Fruit fly (Drosophila melanogaster) whole organism, prepupa: ENCODE data around the gene CG32022.

Experiments used
- Blimp-1 ChIP-seq: fragments of 200-800 bp; sonication (Bioruptor generic); optimal IDR thresholded peaks from 3 replicates; lab custom pipeline; 2017; ENCODE audit warnings: missing biosample characterization, missing genetic modification characterization, mild to moderate bottlenecking, moderate library complexity, missing genetic modification reagents
- CG11762 ChIP-seq: fragments of 200-800 bp; sonication (Bioruptor generic); optimal IDR thresholded peaks from 3 replicates; lab custom pipeline; 2016; ENCODE audit warnings: missing biosample characterization, missing genetic modification characterization; ENCODE audit not compliant: insufficient read depth
- CG4318 ChIP-seq: fragments of 200-800 bp; sonication (Bioruptor generic); optimal IDR thresholded peaks from 3 replicates; lab custom pipeline; 2017; ENCODE audit warnings: missing biosample characterization, mild to moderate bottlenecking, missing genetic modification characterization
- CG6854 ChIP-seq: fragments of 200-800 bp; sonication (Bioruptor generic); optimal IDR thresholded peaks from 2 replicates; lab custom pipeline; 2017; ENCODE audit warnings: missing biosample characterization, mild to moderate bottlenecking, missing genetic modification characterization
- CG7368 ChIP-seq: fragments of 200-800 bp; sonication (Bioruptor generic); optimal IDR thresholded peaks from 3 replicates; lab custom pipeline; 2016; ENCODE audit warnings: missing biosample characterization, missing genetic modification characterization
- CG8119 ChIP-seq: fragments of 200-800 bp; sonication (Bioruptor generic); IDR thresholded peaks from 3 replicates; pipeline ENCODE4 v1.3.6; 2022; ENCODE audit warnings: missing biosample characterization, missing genetic modification characterization
- Gug ChIP-seq: fragments of 200-800 bp; sonication (Bioruptor generic); IDR thresholded peaks from 2 replicates; pipeline ENCODE4 v1.3.6; 2022; ENCODE audit warnings: missing biosample characterization, missing genetic modification characterization
- Smox ChIP-seq: fragments of 200-800 bp; sonication (Bioruptor generic); optimal IDR thresholded peaks from 3 replicates; lab custom pipeline; 2016; ENCODE audit warnings: missing biosample characterization, missing genetic modification characterization
- Sox102F ChIP-seq: fragments of 200-800 bp; sonication (Bioruptor generic); optimal IDR thresholded peaks from 2 replicates; lab custom pipeline; 2016; ENCODE audit warnings: missing biosample characterization, mild to moderate bottlenecking, missing genetic modification characterization
- dac ChIP-seq: fragments of 200-800 bp; sonication (Bioruptor generic); optimal IDR thresholded peaks from 2 replicates; lab custom pipeline; 2017; ENCODE audit warnings: missing biosample characterization, mild to moderate bottlenecking, missing genetic modification characterization
- esn ChIP-seq: fragments of 200-800 bp; sonication (Bioruptor generic); optimal IDR thresholded peaks from 2 replicates; lab custom pipeline; 2016; ENCODE audit warnings: missing biosample characterization, mild to moderate bottlenecking, missing genetic modification characterization, moderate library complexity
- fd85E ChIP-seq: fragments of 200-800 bp; sonication (Bioruptor generic); optimal IDR thresholded peaks from 3 replicates; lab custom pipeline; 2016; ENCODE audit warnings: missing biosample characterization, missing genetic modification characterization
- pdm3 ChIP-seq: fragments of 200-800 bp; sonication (Bioruptor generic); optimal IDR thresholded peaks from 3 replicates; lab custom pipeline; 2016; ENCODE audit warnings: missing biosample characterization, missing genetic modification characterization

dm6 chr3L:8697862-8698261 lies 23.2 kb downstream of the CG32022 start:
- TF ChIP-seq CG7368 (GFP tag; lab: Kevin White, UChicago): no peak
- peak; percentile 74 for TF ChIP-seq CG6854 (GFP tag; lab: Kevin White, UChicago)
- TF ChIP-seq dac (GFP tag; lab: Kevin White, UChicago): no peak
- peak; percentile 7 for TF ChIP-seq Blimp-1
- no peak for TF ChIP-seq CG4318 (GFP tag; lab: Kevin White, UChicago)
- no peak for TF ChIP-seq fd85E (GFP tag; lab: Kevin White, UChicago)
- TF ChIP-seq CG11762 (GFP tag; lab: Kevin White, UChicago): no peak
- TF ChIP-seq pdm3 (GFP tag; lab: Kevin White, UChicago): no peak
- no peak for TF ChIP-seq Smox
- TF ChIP-seq esn (GFP tag; lab: Kevin White, UChicago): no peak
- TF ChIP-seq CG8119 (GFP tag; lab: Robert Waterston, UW): no peak
- TF ChIP-seq Gug (GFP tag; lab: Robert Waterston, UW): no peak
- no peak for TF ChIP-seq Sox102F
